Worm (Caenorhabditis elegans) whole organism, L1 larva: ENCODE results near the gene nhr-21.

Experiments used
- ces-1 ChIP-seq: fragments of 150-350 bp; optimal IDR thresholded peaks from 2 replicates; lab custom pipeline; 2014; ENCODE audit warnings: missing biosample characterization, missing genetic modification reagents, missing genetic modification characterization
- lin-39 ChIP-seq: fragments of 150-350 bp; optimal IDR thresholded peaks from 2 replicates; lab custom pipeline; 2014; ENCODE audit warnings: missing biosample characterization, missing genetic modification reagents, missing genetic modification characterization
- mdl-1 ChIP-seq, 2 experiments: fragments of 150-350 bp; optimal IDR thresholded peaks; 2 replicates each; lab custom pipeline; 2014 to 2017; ENCODE audit warnings: missing biosample characterization in 2 of 2, missing genetic modification characterization in 2 of 2, inconsistent platforms in 1 of 2
- snpc-4 ChIP-seq: fragments of 150-350 bp; optimal IDR thresholded peaks from 2 replicates; lab custom pipeline; 2014; ENCODE audit warnings: missing biosample characterization, missing genetic modification characterization

DNA sequence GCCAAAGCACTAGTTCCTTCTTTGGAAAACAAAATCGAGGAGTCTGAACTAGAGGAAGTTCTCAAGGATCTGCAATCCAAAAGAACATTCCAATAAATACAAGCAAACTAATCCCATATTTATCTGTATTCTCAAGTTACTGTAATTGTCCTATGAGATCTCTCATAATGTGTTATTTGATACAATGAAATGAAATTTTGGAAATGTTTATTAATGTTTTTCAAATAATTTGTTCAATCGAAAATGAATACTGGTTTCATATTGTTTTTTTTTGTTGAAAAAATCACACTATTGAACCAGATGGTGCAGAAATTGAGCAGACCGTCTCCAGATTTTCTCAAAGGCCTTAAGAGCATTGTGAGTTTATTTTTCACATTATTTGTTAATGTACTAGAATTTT lies 36.0 kb downstream of the nhr-21 start, which contains the start of gene F43E2.1:
- TF ChIP-seq lin-39 (tag; lab: Kevin White, UChicago), result no peak
- TF ChIP-seq mdl-1 (tag; optimal IDR thresholded peaks at IDR 0.05; lab: Kevin White, UChicago), result no peak
- TF ChIP-seq snpc-4 (tag; lab: Kevin White, UChicago), result no peak
- TF ChIP-seq ces-1 (GFP tag; lab: Kevin White, UChicago), result no peak
